Fruit fly (Drosophila melanogaster) whole organism, embryonic: ENCODE results near the gene Cyp313a3.

Source experiments
- CG16779 ChIP-seq: fragments of 200-800 bp; sonication (Bioruptor generic); IDR thresholded peaks from 2 replicates; pipeline ENCODE4 v1.3.6; 2022; ENCODE audit warnings: missing biosample characterization, missing genetic modification characterization
- Optix ChIP-seq: fragments of 200-800 bp; sonication (Bioruptor generic); IDR thresholded peaks from 3 replicates; pipeline ENCODE4 v1.3.6; 2022; ENCODE audit warnings: missing biosample characterization, missing genetic modification characterization
- hb ChIP-seq: fragments of 200-800 bp; sonication (Bioruptor generic); IDR thresholded peaks from 3 replicates; pipeline ENCODE4 v1.3.6; 2022; ENCODE audit warnings: missing biosample characterization, missing genetic modification characterization; ENCODE audit not compliant: partially characterized antibody

dm6 chr3R:12279019-12279418 is 40.0 kb upstream of the Cyp313a3 start:
- no peak for TF ChIP-seq hb (GFP tag; lab: Robert Waterston, UW)
- TF ChIP-seq Optix (GFP tag; lab: Robert Waterston, UW), result no peak
- TF ChIP-seq CG16779, result no peak
